Fruit fly (Drosophila melanogaster) whole organism, embryonic: ENCODE measurements around the gene CG1024.

Source experiments
- CG10267 ChIP-seq: fragments of 200-800 bp; sonication (Bioruptor generic); optimal IDR thresholded peaks from 2 replicates; lab custom pipeline; 2018; ENCODE audit warnings: missing biosample characterization, mild to moderate bottlenecking, missing genetic modification characterization, moderate library complexity
- CG10979 ChIP-seq: fragments of 200-800 bp; sonication (Bioruptor generic); optimal IDR thresholded peaks from 2 replicates; lab custom pipeline; 2018; ENCODE audit warnings: missing biosample characterization, mild to moderate bottlenecking, missing genetic modification characterization, moderate library complexity
- CG11247 ChIP-seq: fragments of 200-800 bp; sonication (Bioruptor generic); IDR thresholded peaks from 2 replicates; pipeline ENCODE4 v1.3.6; 2022; ENCODE audit warnings: missing biosample characterization, missing genetic modification characterization
- CG12942 ChIP-seq: fragments of 200-800 bp; sonication (Bioruptor generic); optimal IDR thresholded peaks from 3 replicates; lab custom pipeline; 2016; ENCODE audit warnings: missing biosample characterization, missing genetic modification characterization
- CG13894 ChIP-seq: fragments of 200-800 bp; sonication (Bioruptor generic); optimal IDR thresholded peaks from 3 replicates; lab custom pipeline; 2018; ENCODE audit warnings: missing biosample characterization, mild to moderate bottlenecking, missing genetic modification characterization, moderate library complexity
- CG14014 ChIP-seq: fragments of 200-800 bp; sonication (Bioruptor generic); IDR thresholded peaks from 2 replicates; pipeline ENCODE4 v1.3.6; 2022; ENCODE audit warnings: missing biosample characterization, missing genetic modification characterization
- CG14667 ChIP-seq: fragments of 200-800 bp; sonication (Bioruptor generic); IDR thresholded peaks from 2 replicates; pipeline ENCODE4 v1.3.6; 2022; ENCODE audit warnings: missing biosample characterization, missing genetic modification characterization
- CG17385 ChIP-seq: fragments of 200-800 bp; sonication (Bioruptor generic); optimal IDR thresholded peaks from 3 replicates; lab custom pipeline; 2018; ENCODE audit warnings: missing biosample characterization, mild to moderate bottlenecking, missing genetic modification characterization
- CG17829 ChIP-seq: fragments of 200-800 bp; optimal IDR thresholded peaks from 2 replicates; lab custom pipeline; 2019; ENCODE audit warnings: missing biosample characterization, mild to moderate bottlenecking, missing genetic modification characterization, moderate library complexity
- CG32532 ChIP-seq: fragments of 200-800 bp; sonication (Bioruptor generic); IDR thresholded peaks from 2 replicates; pipeline ENCODE4 v1.3.6; 2022; ENCODE audit warnings: missing biosample characterization, missing genetic modification characterization
- CG34224 ChIP-seq: fragments of 200-800 bp; sonication (Bioruptor generic); IDR thresholded peaks from 3 replicates; pipeline ENCODE4 v1.3.6; 2022; ENCODE audit warnings: missing biosample characterization, missing genetic modification characterization; ENCODE audit not compliant: partially characterized antibody
- CG3838 ChIP-seq: fragments of 200-800 bp; sonication (Bioruptor generic); optimal IDR thresholded peaks from 3 replicates; lab custom pipeline; 2016; ENCODE audit warnings: missing biosample characterization, missing genetic modification characterization
- CG42726 ChIP-seq: fragments of 200-800 bp; sonication (Bioruptor generic); IDR thresholded peaks from 2 replicates; pipeline ENCODE4 v1.3.6; 2022; ENCODE audit warnings: missing biosample characterization, missing genetic modification characterization; ENCODE audit not compliant: partially characterized antibody
- CG4730 ChIP-seq: fragments of 200-800 bp; sonication (Bioruptor generic); IDR thresholded peaks from 2 replicates; pipeline ENCODE4 v1.3.6; 2022; ENCODE audit warnings: missing biosample characterization, missing genetic modification characterization
- CG7786 ChIP-seq: fragments of 200-800 bp; sonication (Bioruptor generic); optimal IDR thresholded peaks from 2 replicates; lab custom pipeline; 2016; ENCODE audit warnings: missing biosample characterization, missing genetic modification characterization
- CG8924 ChIP-seq: fragments of 200-800 bp; optimal IDR thresholded peaks from 3 replicates; lab custom pipeline; 2019; ENCODE audit warnings: missing biosample characterization, mild to moderate bottlenecking, missing genetic modification characterization, moderate library complexity
- Chrac-16 ChIP-seq: fragments of 200-800 bp; sonication (Bioruptor generic); optimal IDR thresholded peaks from 3 replicates; lab custom pipeline; 2016; ENCODE audit warnings: missing biosample characterization, missing genetic modification characterization
- Dp ChIP-seq: fragments of 200-800 bp; sonication (Bioruptor generic); optimal IDR thresholded peaks from 2 replicates; lab custom pipeline; 2018; ENCODE audit warnings: missing biosample characterization, mild to moderate bottlenecking, missing genetic modification characterization, moderate library complexity
- H2.0 ChIP-seq: fragments of 200-800 bp; sonication (Bioruptor generic); IDR thresholded peaks from 2 replicates; pipeline ENCODE4 v1.3.6; 2022; ENCODE audit warnings: missing biosample characterization, missing genetic modification characterization
- Hr3 ChIP-seq: fragments of 200-800 bp; sonication (Bioruptor generic); optimal IDR thresholded peaks from 3 replicates; lab custom pipeline; 2016; ENCODE audit warnings: missing biosample characterization, missing genetic modification characterization
- Hr78 ChIP-seq, 2 experiments: fragments of 200-800 bp in 1 of 2; fragments of >200 bp in 1 of 2; sonication (Bioruptor generic) in 1 of 2; optimal IDR thresholded peaks; 2 replicates each; lab custom pipeline; 2017 to 2019; ENCODE audit warnings: missing biosample characterization in 2 of 2, missing genetic modification characterization in 2 of 2, mild to moderate bottlenecking in 1 of 2, moderate library complexity in 1 of 2
- Hsf ChIP-seq: fragments of 200-800 bp; sonication (Bioruptor generic); optimal IDR thresholded peaks from 3 replicates; lab custom pipeline; 2016; ENCODE audit warnings: missing biosample characterization, missing genetic modification characterization
- Mad ChIP-seq: fragments of 200-800 bp; sonication (Bioruptor generic); optimal IDR thresholded peaks from 2 replicates; lab custom pipeline; 2016; ENCODE audit warnings: missing biosample characterization, missing genetic modification characterization
- Poxn ChIP-seq: fragments of 200-800 bp; sonication (Bioruptor generic); IDR thresholded peaks from 2 replicates; pipeline ENCODE4 v1.3.6; 2022; ENCODE audit warnings: missing biosample characterization, missing genetic modification characterization
- Scr ChIP-seq: fragments of 200-800 bp; sonication (Bioruptor generic); IDR thresholded peaks from 2 replicates; pipeline ENCODE4 v1.3.6; 2022; ENCODE audit warnings: missing biosample characterization, missing genetic modification characterization; ENCODE audit not compliant: partially characterized antibody
- Sox100B ChIP-seq: fragments of 200-800 bp; sonication (Bioruptor generic); optimal IDR thresholded peaks from 3 replicates; lab custom pipeline; 2018; ENCODE audit warnings: missing biosample characterization, mild to moderate bottlenecking, missing genetic modification characterization
- bab2 ChIP-seq: fragments of 200-800 bp; sonication (Bioruptor generic); optimal IDR thresholded peaks from 2 replicates; lab custom pipeline; 2016; ENCODE audit warnings: missing biosample characterization, missing genetic modification characterization
- dati ChIP-seq: fragments of 200-800 bp; sonication (Bioruptor generic); IDR thresholded peaks from 2 replicates; pipeline ENCODE4 v1.3.6; 2022; ENCODE audit warnings: missing biosample characterization, missing genetic modification characterization
- emc ChIP-seq: fragments of 200-800 bp; sonication (Bioruptor generic); optimal IDR thresholded peaks from 2 replicates; lab custom pipeline; 2016; ENCODE audit warnings: missing biosample characterization, missing genetic modification characterization
- fd3F ChIP-seq: fragments of 200-800 bp; sonication (Bioruptor generic); optimal IDR thresholded peaks from 2 replicates; lab custom pipeline; 2018; ENCODE audit warnings: missing biosample characterization, mild to moderate bottlenecking, missing genetic modification characterization, moderate library complexity
- gce ChIP-seq: fragments of 200-800 bp; sonication (Bioruptor generic); IDR thresholded peaks from 3 replicates; pipeline ENCODE4 v1.3.6; 2022; ENCODE audit warnings: missing biosample characterization, missing genetic modification characterization
- gfzf ChIP-seq: fragments of 200-800 bp; sonication (Bioruptor generic); optimal IDR thresholded peaks from 2 replicates; lab custom pipeline; 2016; ENCODE audit warnings: missing biosample characterization, mild to moderate bottlenecking, missing genetic modification characterization, moderate library complexity
- h ChIP-seq: fragments of >200 bp; optimal IDR thresholded peaks from 2 replicates; lab custom pipeline; 2017
- ham ChIP-seq: fragments of 200-800 bp; sonication (Bioruptor generic); IDR thresholded peaks from 2 replicates; pipeline ENCODE4 v1.3.6; 2022; ENCODE audit warnings: missing biosample characterization, missing genetic modification characterization
- her ChIP-seq: fragments of 200-800 bp; sonication (Bioruptor generic); optimal IDR thresholded peaks from 2 replicates; lab custom pipeline; 2016; ENCODE audit warnings: missing biosample characterization, missing genetic modification characterization
- kah ChIP-seq: fragments of 200-800 bp; sonication (Bioruptor generic); optimal IDR thresholded peaks from 2 replicates; lab custom pipeline; 2018; ENCODE audit warnings: missing biosample characterization, mild to moderate bottlenecking, missing genetic modification characterization
- lbe ChIP-seq: fragments of 200-800 bp; sonication (Bioruptor generic); optimal IDR thresholded peaks from 2 replicates; lab custom pipeline; 2016; ENCODE audit warnings: missing biosample characterization, mild to moderate bottlenecking, missing genetic modification characterization
- lilli ChIP-seq: fragments of 200-800 bp; sonication (Bioruptor generic); optimal IDR thresholded peaks from 3 replicates; lab custom pipeline; 2016; ENCODE audit warnings: missing biosample characterization, missing genetic modification characterization
- nmo ChIP-seq: fragments of 200-800 bp; sonication (Bioruptor generic); optimal IDR thresholded peaks from 2 replicates; lab custom pipeline; 2018; ENCODE audit warnings: missing biosample characterization, mild to moderate bottlenecking, missing genetic modification characterization, moderate library complexity
- pita ChIP-seq: fragments of 200-800 bp; sonication (Bioruptor generic); optimal IDR thresholded peaks from 2 replicates; lab custom pipeline; 2017; ENCODE audit warnings: missing biosample characterization, mild to moderate bottlenecking, missing genetic modification characterization
- pnt ChIP-seq: fragments of 200-800 bp; sonication (Bioruptor generic); optimal IDR thresholded peaks from 3 replicates; lab custom pipeline; 2016; ENCODE audit warnings: missing biosample characterization, missing genetic modification characterization
- shn ChIP-seq: fragments of 200-800 bp; sonication (Bioruptor generic); optimal IDR thresholded peaks from 3 replicates; lab custom pipeline; 2016; ENCODE audit warnings: missing biosample characterization, missing genetic modification characterization
- slou ChIP-seq: fragments of 200-800 bp; sonication (Bioruptor generic); optimal IDR thresholded peaks from 3 replicates; lab custom pipeline; 2016; ENCODE audit warnings: missing biosample characterization, missing genetic modification characterization
- sug ChIP-seq: fragments of 200-800 bp; optimal IDR thresholded peaks from 2 replicates; lab custom pipeline; 2019; ENCODE audit warnings: missing biosample characterization, mild to moderate bottlenecking, missing genetic modification characterization, moderate library complexity
- tap ChIP-seq: fragments of 200-800 bp; optimal IDR thresholded peaks from 3 replicates; lab custom pipeline; 2019; ENCODE audit warnings: missing biosample characterization, mild to moderate bottlenecking, missing genetic modification characterization, moderate library complexity
- tna ChIP-seq: fragments of 200-800 bp; sonication (Bioruptor generic); IDR thresholded peaks from 2 replicates; pipeline ENCODE4 v1.3.6; 2022; ENCODE audit warnings: missing biosample characterization, missing genetic modification characterization; ENCODE audit not compliant: partially characterized antibody
- vfl ChIP-seq: fragments of 200-800 bp; sonication (Bioruptor generic); optimal IDR thresholded peaks from 2 replicates; lab custom pipeline; 2016; ENCODE audit warnings: missing biosample characterization, missing genetic modification characterization
- wdn ChIP-seq: fragments of 200-800 bp; sonication (Bioruptor generic); IDR thresholded peaks from 2 replicates; pipeline ENCODE4 v1.3.6; 2022; ENCODE audit warnings: missing biosample characterization, missing genetic modification characterization
- zf30C ChIP-seq: fragments of 200-800 bp; sonication (Bioruptor generic); optimal IDR thresholded peaks from 3 replicates; lab custom pipeline; 2018; ENCODE audit warnings: missing biosample characterization, mild to moderate bottlenecking, missing genetic modification characterization

The CG1024 gene

DNA sequence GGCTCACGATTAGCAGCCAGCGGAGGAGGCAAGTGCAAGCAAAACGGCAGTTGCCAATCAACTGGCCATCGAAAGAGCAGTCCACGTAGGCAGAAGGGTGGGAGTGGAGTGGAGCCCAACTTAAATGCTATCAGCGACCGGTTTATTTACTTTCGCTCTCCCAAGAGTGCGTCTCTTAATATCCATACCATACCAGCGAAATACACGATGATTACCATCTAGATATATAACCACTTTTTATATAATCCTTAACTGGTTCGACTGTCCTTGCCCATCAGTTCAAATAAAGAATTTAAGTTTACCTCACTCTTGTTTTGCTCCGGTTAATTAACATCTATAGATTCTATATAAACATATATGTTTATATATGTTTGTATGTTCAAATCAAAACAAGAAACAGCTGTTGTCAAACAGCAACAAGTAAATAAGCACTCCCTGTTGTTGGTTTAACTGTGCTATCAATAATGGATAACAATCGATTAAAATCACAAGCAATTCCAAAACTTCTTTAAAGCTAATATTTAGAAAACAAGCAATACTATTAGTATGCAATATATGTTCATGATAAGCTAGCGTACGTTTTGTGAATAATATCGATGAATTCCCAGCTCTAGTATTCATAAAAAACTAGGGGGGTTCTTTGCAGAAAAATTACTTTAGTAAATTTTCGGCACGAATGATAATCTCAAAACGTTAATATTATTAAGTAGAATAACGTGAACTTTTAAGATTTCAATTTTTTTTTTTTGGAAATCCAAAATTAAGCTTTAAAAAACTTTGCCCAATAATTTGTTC, 6.4 kb downstream of the CG1024 start (continued):
- peak; percentile 56 for TF ChIP-seq CG3838 (GFP tag; lab: Kevin White, UChicago)
- TF ChIP-seq CG10267 (tag; lab: Kevin White, UChicago), result peak; percentile 51
- no peak for TF ChIP-seq h (lab: Kevin White, UChicago)
- TF ChIP-seq tna (GFP tag; lab: Robert Waterston, UW), result no peak
- peak; percentile 42 for TF ChIP-seq CG17829 (tag; lab: Kevin White, UChicago)
- peak; percentile 1 for TF ChIP-seq Chrac-16 (GFP tag; lab: Kevin White, UChicago)
- peak; percentile 2 for TF ChIP-seq Mad (GFP tag; lab: Kevin White, UChicago)
- no peak for TF ChIP-seq Hr78 (GFP tag; optimal IDR thresholded peaks at IDR 0.05; lab: Kevin White, UChicago)
- TF ChIP-seq wdn, result peak; percentile 45; the same call in 1 of the 2 replicates
- peak; percentile 51 for TF ChIP-seq sug
- TF ChIP-seq shn, result no peak
- peak; percentile 45 for TF ChIP-seq Scr
- no peak for TF ChIP-seq CG12942 (GFP tag; lab: Kevin White, UChicago)
- TF ChIP-seq CG14014 (GFP tag; lab: Robert Waterston, UW), result peak; percentile 65; the same call in 1 of the 2 replicates
- TF ChIP-seq gce (GFP tag; lab: Robert Waterston, UW), result 0 out of 3 replicates have a peak, but pooled peaks have one; percentile 30
- no peak for TF ChIP-seq H2.0 (GFP tag; lab: Robert Waterston, UW)
- TF ChIP-seq CG4730, result no peak
- no peak for TF ChIP-seq slou (GFP tag; lab: Kevin White, UChicago)
- TF ChIP-seq gfzf (GFP tag; lab: Kevin White, UChicago), result no peak
- TF ChIP-seq CG34224 (GFP tag; lab: Robert Waterston, UW), result peak; percentile 49; the same call in 1 of the 3 replicates
- TF ChIP-seq ham (GFP tag; lab: Robert Waterston, UW), result no peak
- TF ChIP-seq Hr3 (GFP tag; lab: Kevin White, UChicago), result peak; percentile 2
- TF ChIP-seq pnt, result no peak
- peak; percentile 52; the same call in 1 of the 2 replicates for TF ChIP-seq CG32532 (GFP tag; lab: Robert Waterston, UW)
- TF ChIP-seq CG10979, result peak; percentile 3
- TF ChIP-seq CG7786, result no peak
- TF ChIP-seq her (GFP tag; lab: Kevin White, UChicago), result peak; percentile 35
- TF ChIP-seq CG8924 (tag; lab: Kevin White, UChicago), result peak; percentile 65
- TF ChIP-seq emc (GFP tag; lab: Kevin White, UChicago), result no peak
- 0 out of 2 replicates have a peak, but pooled peaks have one; percentile 52 for TF ChIP-seq CG11247 (GFP tag; lab: Robert Waterston, UW)
- peak; percentile 52 for TF ChIP-seq lilli (GFP tag; lab: Kevin White, UChicago)
- peak; percentile 17 for TF ChIP-seq kah (GFP tag; lab: Kevin White, UChicago)
- TF ChIP-seq CG42726 (GFP tag; lab: Robert Waterston, UW), result no peak
- TF ChIP-seq Hsf (GFP tag; lab: Kevin White, UChicago), result peak; percentile 35
- peak; percentile 28 for TF ChIP-seq CG13894
- no peak for TF ChIP-seq Poxn
- TF ChIP-seq CG14667 (GFP tag; lab: Robert Waterston, UW), result no peak
- TF ChIP-seq vfl (GFP tag; lab: Kevin White, UChicago), result no peak
- TF ChIP-seq fd3F (GFP tag; lab: Kevin White, UChicago), result peak; percentile 89
- TF ChIP-seq nmo (GFP tag; lab: Kevin White, UChicago), result peak; percentile 21
- TF ChIP-seq tap (tag; lab: Kevin White, UChicago), result no peak
- TF ChIP-seq dati (GFP tag; lab: Robert Waterston, UW), result no peak
- no peak for TF ChIP-seq Dp (GFP tag; lab: Kevin White, UChicago)
- peak; percentile 49 for TF ChIP-seq lbe
- TF ChIP-seq zf30C, result no peak
- peak; percentile 39 for TF ChIP-seq bab2 (GFP tag; lab: Kevin White, UChicago)
- TF ChIP-seq pita (GFP tag; lab: Kevin White, UChicago), result no peak
- TF ChIP-seq Sox100B (GFP tag; lab: Kevin White, UChicago), result peak; percentile 38
- TF ChIP-seq CG17385 (GFP tag; lab: Kevin White, UChicago), result peak; percentile 44
